Fruit fly (Drosophila melanogaster) whole organism, embryonic: Measurements from ENCODE around the gene Prosbeta6.

ENCODE experiments used
- B-H1 ChIP-seq: fragments of 200-800 bp; sonication (Bioruptor generic); IDR thresholded peaks from 3 replicates; pipeline ENCODE4 v1.3.6; 2022; ENCODE audit warnings: missing biosample characterization, missing genetic modification characterization
- Bdp1 ChIP-seq: fragments of 200-800 bp; sonication (Bioruptor generic); optimal IDR thresholded peaks from 3 replicates; lab custom pipeline; 2016; ENCODE audit warnings: missing biosample characterization, missing genetic modification characterization
- Blimp-1 ChIP-seq: fragments of 200-800 bp; sonication (Bioruptor generic); optimal IDR thresholded peaks from 3 replicates; lab custom pipeline; 2018; ENCODE audit warnings: missing biosample characterization, missing genetic modification characterization, mild to moderate bottlenecking, moderate library complexity, missing genetic modification reagents
- CG10654 ChIP-seq: fragments of 200-800 bp; sonication (Bioruptor generic); optimal IDR thresholded peaks from 2 replicates; lab custom pipeline; 2016; ENCODE audit warnings: missing biosample characterization, missing genetic modification characterization
- CG13424 ChIP-seq: fragments of 200-800 bp; sonication (Bioruptor generic); optimal IDR thresholded peaks from 2 replicates; lab custom pipeline; 2019; ENCODE audit warnings: missing biosample characterization, mild to moderate bottlenecking, missing genetic modification characterization, moderate library complexity
- CG17802 ChIP-seq: fragments of 200-800 bp; sonication (Bioruptor generic); optimal IDR thresholded peaks from 2 replicates; lab custom pipeline; 2018; ENCODE audit warnings: missing biosample characterization, mild to moderate bottlenecking, missing genetic modification characterization, moderate library complexity
- CG18011 ChIP-seq: fragments of 200-800 bp; sonication (Bioruptor generic); optimal IDR thresholded peaks from 2 replicates; lab custom pipeline; 2017; ENCODE audit warnings: missing biosample characterization, missing genetic modification characterization, mild to moderate bottlenecking, moderate library complexity, missing genotype
- CG18262 ChIP-seq: fragments of 200-800 bp; optimal IDR thresholded peaks from 3 replicates; lab custom pipeline; 2019; ENCODE audit warnings: missing biosample characterization, mild to moderate bottlenecking, missing genetic modification characterization, moderate library complexity
- CG2202 ChIP-seq: fragments of 200-800 bp; sonication (Bioruptor generic); optimal IDR thresholded peaks from 2 replicates; lab custom pipeline; 2018; ENCODE audit warnings: missing biosample characterization, mild to moderate bottlenecking, missing genetic modification characterization
- CG2875 ChIP-seq: fragments of 200-800 bp; sonication (Bioruptor generic); optimal IDR thresholded peaks from 2 replicates; lab custom pipeline; 2017; ENCODE audit warnings: missing biosample characterization, mild to moderate bottlenecking, missing genetic modification characterization, missing genetic modification reagents
- CG2889 ChIP-seq: fragments of 200-800 bp; sonication (Bioruptor generic); IDR thresholded peaks from 3 replicates; pipeline ENCODE4 v1.3.6; 2022; ENCODE audit warnings: missing biosample characterization, missing genetic modification characterization
- CG3065 ChIP-seq: fragments of 200-800 bp; sonication (Bioruptor generic); optimal IDR thresholded peaks from 2 replicates; lab custom pipeline; 2016; ENCODE audit warnings: missing biosample characterization, missing genetic modification characterization
- CG31224 ChIP-seq: fragments of 200-800 bp; sonication (Bioruptor generic); IDR thresholded peaks from 2 replicates; pipeline ENCODE4 v1.3.6; 2022; ENCODE audit warnings: missing biosample characterization, missing genetic modification characterization
- CG31365 ChIP-seq: fragments of 200-800 bp; sonication (Bioruptor generic); optimal IDR thresholded peaks from 2 replicates; lab custom pipeline; 2018; ENCODE audit warnings: missing biosample characterization, mild to moderate bottlenecking, missing genetic modification characterization
- CG4707 ChIP-seq: fragments of 200-800 bp; sonication (Bioruptor generic); optimal IDR thresholded peaks from 2 replicates; lab custom pipeline; 2018; ENCODE audit warnings: missing biosample characterization, mild to moderate bottlenecking, missing genetic modification characterization, moderate library complexity
- CG5180 ChIP-seq: fragments of 200-800 bp; sonication (Bioruptor generic); optimal IDR thresholded peaks from 3 replicates; lab custom pipeline; 2017; ENCODE audit warnings: missing biosample characterization, missing genetic modification characterization, mild to moderate bottlenecking, moderate library complexity, missing genetic modification reagents
- CG6254 ChIP-seq: fragments of 200-800 bp; sonication (Bioruptor generic); optimal IDR thresholded peaks from 3 replicates; lab custom pipeline; 2017; ENCODE audit warnings: mild to moderate bottlenecking, missing biosample characterization, missing genetic modification reagents, missing genetic modification characterization
- CG6272 ChIP-seq: fragments of 200-800 bp; sonication (Bioruptor generic); IDR thresholded peaks from 2 replicates; pipeline ENCODE4 v1.3.6; 2022; ENCODE audit warnings: missing biosample characterization, missing genetic modification characterization
- CG7372 ChIP-seq: fragments of 200-800 bp; sonication (Bioruptor generic); IDR thresholded peaks from 2 replicates; pipeline ENCODE4 v1.3.6; 2022; ENCODE audit warnings: missing biosample characterization, missing genetic modification characterization
- CG7928 ChIP-seq: fragments of 200-800 bp; sonication (Bioruptor generic); optimal IDR thresholded peaks from 2 replicates; lab custom pipeline; 2017; ENCODE audit warnings: missing biosample characterization, mild to moderate bottlenecking, missing genetic modification characterization
- CG8089 ChIP-seq: fragments of 200-800 bp; sonication (Bioruptor generic); optimal IDR thresholded peaks from 3 replicates; lab custom pipeline; 2016; ENCODE audit warnings: missing biosample characterization, missing genetic modification characterization
- CG8388 ChIP-seq: fragments of 200-800 bp; sonication (Bioruptor generic); optimal IDR thresholded peaks from 2 replicates; lab custom pipeline; 2019; ENCODE audit warnings: missing biosample characterization, mild to moderate bottlenecking, missing genetic modification characterization, moderate library complexity
- CG9797 ChIP-seq: fragments of 200-800 bp; sonication (Bioruptor generic); optimal IDR thresholded peaks from 3 replicates; lab custom pipeline; 2018; ENCODE audit warnings: missing biosample characterization, mild to moderate bottlenecking, missing genetic modification characterization
- Elba2 ChIP-seq: fragments of 200-800 bp; sonication (Bioruptor generic); optimal IDR thresholded peaks from 3 replicates; lab custom pipeline; 2016; ENCODE audit warnings: missing biosample characterization, missing genetic modification characterization
- Lim3 ChIP-seq: fragments of 200-800 bp; sonication (Bioruptor generic); IDR thresholded peaks from 2 replicates; pipeline ENCODE4 v1.3.6; 2022; ENCODE audit warnings: missing biosample characterization, missing genetic modification characterization
- Med ChIP-seq: fragments of 200-800 bp; sonication (Bioruptor generic); peaks from one replicate; lab custom pipeline; 2016; ENCODE audit warnings: missing biosample characterization, missing genetic modification characterization, mild to moderate bottlenecking, inconsistent platforms, moderate library complexity
- NFAT ChIP-seq: fragments of 200-800 bp; sonication (Bioruptor generic); IDR thresholded peaks from 2 replicates; pipeline ENCODE4 v1.3.6; 2022; ENCODE audit warnings: missing biosample characterization, missing genetic modification characterization
- Neu2 ChIP-seq: fragments of 200-800 bp; sonication (Bioruptor generic); optimal IDR thresholded peaks from 3 replicates; lab custom pipeline; 2016; ENCODE audit warnings: missing biosample characterization, missing genetic modification characterization, borderline replicate concordance
- Side ChIP-seq: fragments of 200-800 bp; sonication (Bioruptor generic); optimal IDR thresholded peaks from 2 replicates; lab custom pipeline; 2016; ENCODE audit warnings: missing biosample characterization, missing genetic modification characterization
- Sin3A ChIP-seq: fragments of >200 bp; optimal IDR thresholded peaks from 2 replicates; lab custom pipeline; 2018
- Stat92E ChIP-seq, 3 experiments: fragments of >200 bp in 2 of 3; fragments of 200-800 bp in 1 of 3; sonication (Bioruptor generic) in 1 of 3; optimal IDR thresholded peaks; 2 replicates each; lab custom pipeline; 2017 to 2019; ENCODE audit warnings: missing biosample characterization in 3 of 3, missing genetic modification characterization in 3 of 3, mild to moderate bottlenecking in 1 of 3, moderate library complexity in 1 of 3
- Xrp1 ChIP-seq: fragments of 200-800 bp; sonication (Bioruptor generic); IDR thresholded peaks from 2 replicates; pipeline ENCODE4 v1.3.6; 2022; ENCODE audit warnings: missing biosample characterization, missing genetic modification characterization
- caup ChIP-seq: fragments of 200-800 bp; sonication (Bioruptor generic); optimal IDR thresholded peaks from 3 replicates; lab custom pipeline; 2017; ENCODE audit warnings: missing biosample characterization, mild to moderate bottlenecking, missing genetic modification characterization, moderate library complexity; ENCODE audit not compliant: severe bottlenecking
- cwo ChIP-seq: fragments of 200-800 bp; sonication (Bioruptor generic); optimal IDR thresholded peaks from 3 replicates; lab custom pipeline; 2017; ENCODE audit warnings: missing biosample characterization, missing genetic modification characterization, mild to moderate bottlenecking, moderate library complexity, missing genetic modification reagents
- grn ChIP-seq: fragments of 200-800 bp; sonication (Bioruptor generic); optimal IDR thresholded peaks from 3 replicates; lab custom pipeline; 2017; ENCODE audit warnings: missing biosample characterization, missing genetic modification characterization
- inv ChIP-seq: fragments of 200-800 bp; sonication (Bioruptor generic); IDR thresholded peaks from 2 replicates; pipeline ENCODE4 v1.3.6; 2022; ENCODE audit warnings: missing biosample characterization, missing genetic modification characterization; ENCODE audit not compliant: partially characterized antibody
- lab ChIP-seq: fragments of 200-800 bp; sonication (Bioruptor generic); optimal IDR thresholded peaks from 3 replicates; lab custom pipeline; 2017; ENCODE audit warnings: missing biosample characterization, missing genetic modification characterization, mild to moderate bottlenecking, moderate library complexity, missing genetic modification reagents
- lmd ChIP-seq: fragments of 200-800 bp; sonication (Bioruptor generic); IDR thresholded peaks from 2 replicates; pipeline ENCODE4 v1.3.6; 2022; ENCODE audit warnings: missing biosample characterization, missing genetic modification characterization
- lov ChIP-seq, 2 experiments: fragments of 200-800 bp in 1 of 2; fragments of >200 bp in 1 of 2; sonication (Bioruptor generic) in 1 of 2; IDR thresholded peaks in 1 of 2; optimal IDR thresholded peaks in 1 of 2; 2 replicates in 1 of 2; 3 replicates in 1 of 2; pipeline versions ENCODE4 v1.3.6 to Lab custom; 2017 to 2022; ENCODE audit warnings: missing biosample characterization in 1 of 2, missing genetic modification characterization in 1 of 2
- nerfin-1 ChIP-seq: fragments of 200-800 bp; sonication (Bioruptor generic); optimal IDR thresholded peaks from 3 replicates; lab custom pipeline; 2019; ENCODE audit warnings: missing biosample characterization, mild to moderate bottlenecking, missing genetic modification characterization, moderate library complexity
- nerfin-2 ChIP-seq: fragments of 200-800 bp; sonication (Bioruptor generic); IDR thresholded peaks from 2 replicates; pipeline ENCODE4 v1.3.6; 2022; ENCODE audit warnings: missing biosample characterization, missing genetic modification characterization; ENCODE audit not compliant: partially characterized antibody
- nmo ChIP-seq: fragments of 200-800 bp; sonication (Bioruptor generic); optimal IDR thresholded peaks from 2 replicates; lab custom pipeline; 2018; ENCODE audit warnings: missing biosample characterization, mild to moderate bottlenecking, missing genetic modification characterization, moderate library complexity
- pita ChIP-seq: fragments of 200-800 bp; sonication (Bioruptor generic); optimal IDR thresholded peaks from 2 replicates; lab custom pipeline; 2017; ENCODE audit warnings: missing biosample characterization, mild to moderate bottlenecking, missing genetic modification characterization
- pzg ChIP-seq: fragments of 200-800 bp; sonication (Bioruptor generic); optimal IDR thresholded peaks from 3 replicates; lab custom pipeline; 2018; ENCODE audit warnings: missing biosample characterization, mild to moderate bottlenecking, missing genetic modification characterization, moderate library complexity
- repo ChIP-seq: fragments of 200-800 bp; sonication (Bioruptor generic); optimal IDR thresholded peaks from 2 replicates; lab custom pipeline; 2016; ENCODE audit warnings: missing biosample characterization, missing genetic modification characterization
- slbo ChIP-seq: fragments of 200-800 bp; sonication (Bioruptor generic); IDR thresholded peaks from 2 replicates; pipeline ENCODE4 v1.3.6; 2022; ENCODE audit warnings: missing biosample characterization, missing genetic modification characterization
- toy ChIP-seq: fragments of 200-800 bp; sonication (Bioruptor generic); IDR thresholded peaks from 2 replicates; pipeline ENCODE4 v1.3.6; 2022; ENCODE audit warnings: missing biosample characterization, missing genetic modification characterization
- zfh1 ChIP-seq: fragments of 200-800 bp; sonication (Bioruptor generic); IDR thresholded peaks from 3 replicates; pipeline ENCODE4 v1.3.6; 2022; ENCODE audit warnings: missing biosample characterization, missing genetic modification characterization

The Prosbeta6 gene

DNA sequence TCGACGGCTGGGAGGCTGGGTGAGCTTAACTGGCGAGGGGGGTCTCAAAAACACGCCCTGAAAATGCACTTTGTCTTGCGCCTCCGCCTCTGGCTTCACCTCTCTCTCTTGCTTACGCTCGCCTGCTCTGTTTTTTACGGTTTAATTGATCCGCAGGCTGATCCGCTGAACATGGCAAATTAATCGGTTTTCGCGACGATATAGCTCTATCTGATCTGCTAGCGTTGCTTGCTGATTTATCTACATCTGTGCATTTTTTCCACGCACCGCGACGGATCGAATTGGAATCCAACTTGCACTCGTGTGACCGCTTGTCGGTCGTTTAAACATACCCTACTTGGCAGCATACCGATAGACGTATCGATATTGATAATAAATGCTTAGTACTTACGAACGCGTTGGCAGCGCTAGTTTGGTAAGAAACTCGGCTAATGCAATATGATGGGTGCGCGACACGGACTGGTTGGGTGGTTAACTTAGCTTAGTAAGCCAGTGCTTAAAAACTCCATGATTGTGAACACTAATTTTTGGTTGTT is 37.4 kb upstream of the Prosbeta6 start, which contains the start of gene Abl (continued):
- TF ChIP-seq CG4707 (GFP tag; lab: Kevin White, UChicago) (no peak), Bdp1 (GFP tag; lab: Kevin White, UChicago) (peak; percentile 54), nmo (GFP tag; lab: Kevin White, UChicago) (peak; percentile 79), CG2889 (GFP tag; lab: Robert Waterston, UW) (no peak), CG9797 (GFP tag; lab: Kevin White, UChicago) (peak; percentile 98), slbo (peak; percentile 77), toy (no peak), NFAT (GFP tag; lab: Robert Waterston, UW) (peak; percentile 59; the same call in 1 of the 2 replicates), lmd (GFP tag; lab: Robert Waterston, UW) (peak; percentile 52; the same call in 1 of the 2 replicates), Neu2 (GFP tag; lab: Kevin White, UChicago) (no peak), pzg (GFP tag; lab: Kevin White, UChicago) (peak; percentile 100), lab (GFP tag; lab: Kevin White, UChicago) (peak; percentile 74), pita (GFP tag; lab: Kevin White, UChicago) (peak; percentile 100), CG6254 (GFP tag; lab: Kevin White, UChicago) (no peak), inv (GFP tag; lab: Robert Waterston, UW) (peak; percentile 73; the same call in 1 of the 2 replicates), CG17802 (tag; lab: Kevin White, UChicago) (no peak), CG5180 (GFP tag; lab: Kevin White, UChicago) (no peak), CG10654 (GFP tag; lab: Kevin White, UChicago) (peak; percentile 42), nerfin-2 (peak; percentile 50; the same call in 1 of the 2 replicates), Lim3 (GFP tag; lab: Robert Waterston, UW) (no peak), CG7372 (GFP tag; lab: Robert Waterston, UW) (no peak), CG7928 (GFP tag; lab: Kevin White, UChicago) (peak; percentile 63), Blimp-1 (GFP tag; lab: Kevin White, UChicago) (peak; percentile 44), CG2202 (tag; lab: Kevin White, UChicago) (no peak), CG3065 (GFP tag; lab: Kevin White, UChicago) (no peak), CG6272 (GFP tag; lab: Robert Waterston, UW) (peak; percentile 56; the same call in 1 of the 2 replicates), Side (GFP tag; lab: Kevin White, UChicago) (peak; percentile 74), Med (GFP tag; lab: Kevin White, UChicago) (peak; percentile 98), grn (peak; percentile 79), B-H1 (GFP tag; lab: Robert Waterston, UW) (0 out of 3 replicates have a peak, but pooled peaks have one; percentile 20), CG8089 (GFP tag; lab: Kevin White, UChicago) (peak; percentile 39), nerfin-1 (tag; lab: Kevin White, UChicago) (peak; percentile 89), CG13424 (tag; lab: Kevin White, UChicago) (peak; percentile 52), CG18011 (GFP tag; lab: Kevin White, UChicago) (peak; percentile 1), zfh1 (0 out of 3 replicates have a peak, but pooled peaks have one; percentile 43), Elba2 (GFP tag; lab: Kevin White, UChicago) (peak; percentile 84), CG2875 (GFP tag; lab: Kevin White, UChicago) (peak; percentile 20), Xrp1 (GFP tag; lab: Robert Waterston, UW) (peak; percentile 57), CG31224 (GFP tag; lab: Robert Waterston, UW) (no peak), repo (GFP tag; lab: Kevin White, UChicago) (peak; percentile 89), CG8388 (GFP tag; lab: Kevin White, UChicago) (no peak), caup (GFP tag; lab: Kevin White, UChicago) (peak; percentile 66), lov (optimal IDR thresholded peaks at IDR 0.05; lab: Kevin White, UChicago) (no peak), lov (GFP tag; IDR thresholded peaks at IDR 0.05; lab: Robert Waterston, UW) (0 out of 3 replicates have a peak, but pooled peaks have one; percentile 11), CG31365 (no peak), Stat92E (GFP tag; optimal IDR thresholded peaks at IDR 0.05; lab: Kevin White, UChicago) (peak in 1 of 3 experiments; percentile 85), cwo (GFP tag; lab: Kevin White, UChicago) (peak; percentile 45), CG18262 (peak; percentile 30), Sin3A (lab: Kevin White, UChicago) (peak; percentile 74)
